Worm (Caenorhabditis elegans): ENCODE results near the gene orc-1.

ce11 chrIII:10671894-10672293 lies 29.0 kb downstream of the orc-1 start:
- TF ChIP-seq W03F9.2 (tag; optimal IDR thresholded peaks at IDR 0.05), result no peak
- TF ChIP-seq dao-5 (tag; optimal IDR thresholded peaks at IDR 0.05), result no peak

Data from whole organism, L4/young adult.